Fruit fly (Drosophila melanogaster) S2 (cell line): ENCODE measurements around the gene CG5004.

Experiments used
- CG8478 ChIP-seq: fragments of >200 bp; optimal IDR thresholded peaks from 2 replicates; lab custom pipeline; 2018
- CTCF ChIP-seq, 2 experiments: fragments of >200 bp; optimal IDR thresholded peaks; 2 replicates each; lab custom pipeline; 2018

- TF ChIP-seq CG8478 (lab: Kevin White, UChicago) (no peak), CTCF (optimal IDR thresholded peaks at IDR 0.05; lab: Kevin White, UChicago) (no peak)
These were observed 30.7 kb upstream of the CG5004 start for dm6 chrX:17076449-17077289.
